Fruit fly (Drosophila melanogaster) whole organism, embryonic: ENCODE results near the gene frma.

Experiments used
- BtbVII ChIP-seq: fragments of 200-800 bp; sonication (Bioruptor generic); optimal IDR thresholded peaks from 3 replicates; lab custom pipeline; 2017; ENCODE audit warnings: missing biosample characterization, mild to moderate bottlenecking, missing genetic modification characterization
- Bteb2 ChIP-seq: fragments of 200-800 bp; sonication (Bioruptor generic); optimal IDR thresholded peaks from 2 replicates; lab custom pipeline; 2016; ENCODE audit warnings: missing biosample characterization, missing genetic modification characterization
- CG10431 ChIP-seq: fragments of 200-800 bp; sonication (Bioruptor generic); optimal IDR thresholded peaks from 3 replicates; lab custom pipeline; 2018; ENCODE audit warnings: missing biosample characterization, mild to moderate bottlenecking, missing genetic modification characterization
- CG12104 ChIP-seq: fragments of 200-800 bp; sonication (Bioruptor generic); optimal IDR thresholded peaks from 3 replicates; lab custom pipeline; 2016; ENCODE audit warnings: missing biosample characterization, missing genetic modification characterization
- CG12744 ChIP-seq: fragments of 200-800 bp; sonication (Bioruptor generic); optimal IDR thresholded peaks from 2 replicates; lab custom pipeline; 2016; ENCODE audit warnings: missing biosample characterization, missing genetic modification characterization
- CG14860 ChIP-seq: fragments of 200-800 bp; sonication (Bioruptor generic); IDR thresholded peaks from 3 replicates; pipeline ENCODE4 v1.3.6; 2022; ENCODE audit warnings: missing biosample characterization, missing genetic modification characterization; ENCODE audit not compliant: partially characterized antibody
- CG15696 ChIP-seq: fragments of 200-800 bp; sonication (Bioruptor generic); optimal IDR thresholded peaks from 2 replicates; lab custom pipeline; 2019; ENCODE audit warnings: missing biosample characterization, mild to moderate bottlenecking, missing genetic modification characterization, moderate library complexity
- CG1647 ChIP-seq: fragments of 200-800 bp; sonication (Bioruptor generic); optimal IDR thresholded peaks from 3 replicates; lab custom pipeline; 2016; ENCODE audit warnings: missing biosample characterization, missing genetic modification characterization
- CG18619 ChIP-seq: fragments of 200-800 bp; sonication (Bioruptor generic); optimal IDR thresholded peaks from 3 replicates; lab custom pipeline; 2017; ENCODE audit warnings: missing biosample characterization, mild to moderate bottlenecking, missing genetic modification characterization
- CG2116 ChIP-seq: fragments of 200-800 bp; sonication (Bioruptor generic); optimal IDR thresholded peaks from 3 replicates; lab custom pipeline; 2018; ENCODE audit warnings: missing biosample characterization, mild to moderate bottlenecking, missing genetic modification characterization
- CG31224 ChIP-seq: fragments of 200-800 bp; sonication (Bioruptor generic); IDR thresholded peaks from 2 replicates; pipeline ENCODE4 v1.3.6; 2022; ENCODE audit warnings: missing biosample characterization, missing genetic modification characterization
- CG3281 ChIP-seq: fragments of 200-800 bp; sonication (Bioruptor generic); optimal IDR thresholded peaks from 3 replicates; lab custom pipeline; 2017; ENCODE audit warnings: missing biosample characterization, mild to moderate bottlenecking, missing genetic modification characterization
- CG42726 ChIP-seq: fragments of 200-800 bp; sonication (Bioruptor generic); IDR thresholded peaks from 2 replicates; pipeline ENCODE4 v1.3.6; 2022; ENCODE audit warnings: missing biosample characterization, missing genetic modification characterization; ENCODE audit not compliant: partially characterized antibody
- CG4328 ChIP-seq: fragments of 200-800 bp; sonication (Bioruptor generic); optimal IDR thresholded peaks from 3 replicates; lab custom pipeline; 2017; ENCODE audit warnings: missing biosample characterization, missing genetic modification reagents, missing genetic modification characterization
- CG4404 ChIP-seq: fragments of 200-800 bp; sonication (Bioruptor generic); IDR thresholded peaks from 2 replicates; pipeline ENCODE4 v1.3.6; 2022; ENCODE audit warnings: missing biosample characterization, missing genetic modification characterization
- CG9932 ChIP-seq: fragments of 200-800 bp; sonication (Bioruptor generic); IDR thresholded peaks from 2 replicates; pipeline ENCODE4 v1.3.6; 2022; ENCODE audit warnings: missing biosample characterization, missing genetic modification characterization
- CrebB ChIP-seq: fragments of 200-800 bp; sonication (Bioruptor generic); optimal IDR thresholded peaks from 3 replicates; lab custom pipeline; 2018; ENCODE audit warnings: missing biosample characterization, mild to moderate bottlenecking, missing genetic modification characterization
- Doc3 ChIP-seq: fragments of 200-800 bp; sonication (Bioruptor generic); IDR thresholded peaks from 3 replicates; pipeline ENCODE4 v1.3.6; 2022; ENCODE audit warnings: missing biosample characterization, missing genetic modification characterization; ENCODE audit not compliant: partially characterized antibody
- Drgx ChIP-seq: fragments of 200-800 bp; sonication (Bioruptor generic); IDR thresholded peaks from 2 replicates; pipeline ENCODE4 v1.3.6; 2022; ENCODE audit warnings: missing biosample characterization, missing genetic modification characterization
- E2f1 ChIP-seq: fragments of 200-800 bp; sonication (Bioruptor generic); IDR thresholded peaks from 2 replicates; pipeline ENCODE4 v1.3.6; 2022; ENCODE audit warnings: missing biosample characterization, missing genetic modification characterization
- Fer3 ChIP-seq: fragments of 200-800 bp; sonication (Bioruptor generic); optimal IDR thresholded peaks from 2 replicates; lab custom pipeline; 2018; ENCODE audit warnings: missing biosample characterization, mild to moderate bottlenecking, missing genetic modification characterization, moderate library complexity
- Gug ChIP-seq: fragments of 200-800 bp; sonication (Bioruptor generic); IDR thresholded peaks from 4 replicates; pipeline ENCODE4 v1.3.6; 2022; ENCODE audit warnings: missing biosample characterization, missing genetic modification characterization
- Hr51 ChIP-seq, 2 experiments: fragments of 200-800 bp; sonication (Bioruptor generic); optimal IDR thresholded peaks; 2 replicates in 1 of 2; 3 replicates in 1 of 2; lab custom pipeline; 2016 to 2018; ENCODE audit warnings: missing biosample characterization in 2 of 2, missing genetic modification characterization in 2 of 2, mild to moderate bottlenecking in 1 of 2, moderate library complexity in 1 of 2
- Kr ChIP-seq: fragments of 200-800 bp; sonication (Bioruptor generic); optimal IDR thresholded peaks from 2 replicates; lab custom pipeline; 2017; ENCODE audit warnings: missing biosample characterization, mild to moderate bottlenecking, missing genetic modification characterization
- Lhr ChIP-seq: fragments of 200-800 bp; sonication (Bioruptor generic); optimal IDR thresholded peaks from 3 replicates; lab custom pipeline; 2017; ENCODE audit warnings: mild to moderate bottlenecking, missing biosample characterization, missing genetic modification reagents, missing genetic modification characterization
- Meics ChIP-seq: fragments of 200-800 bp; sonication (Bioruptor generic); optimal IDR thresholded peaks from 2 replicates; lab custom pipeline; 2017; ENCODE audit warnings: missing biosample characterization, mild to moderate bottlenecking, missing genetic modification characterization
- Side ChIP-seq: fragments of 200-800 bp; sonication (Bioruptor generic); optimal IDR thresholded peaks from 2 replicates; lab custom pipeline; 2016; ENCODE audit warnings: missing biosample characterization, missing genetic modification characterization
- Sin3A ChIP-seq: fragments of >200 bp; optimal IDR thresholded peaks from 2 replicates; lab custom pipeline; 2018
- Spps ChIP-seq: fragments of 200-800 bp; sonication (Bioruptor generic); optimal IDR thresholded peaks from 2 replicates; lab custom pipeline; 2018; ENCODE audit warnings: missing biosample characterization, mild to moderate bottlenecking, missing genetic modification characterization
- ab ChIP-seq: fragments of 200-800 bp; sonication (Bioruptor generic); optimal IDR thresholded peaks from 2 replicates; lab custom pipeline; 2016; ENCODE audit warnings: missing biosample characterization, missing genetic modification characterization
- ac ChIP-seq: fragments of 200-800 bp; sonication (Bioruptor generic); optimal IDR thresholded peaks from 3 replicates; lab custom pipeline; 2017; ENCODE audit warnings: missing biosample characterization, mild to moderate bottlenecking, missing genetic modification characterization
- al ChIP-seq: fragments of 200-800 bp; sonication (Bioruptor generic); IDR thresholded peaks from 2 replicates; pipeline ENCODE4 v1.3.6; 2022; ENCODE audit warnings: missing biosample characterization, missing genetic modification characterization
- bbx ChIP-seq: fragments of 200-800 bp; sonication (Bioruptor generic); IDR thresholded peaks from 2 replicates; pipeline ENCODE4 v1.3.6; 2022; ENCODE audit warnings: missing biosample characterization, missing genetic modification characterization; ENCODE audit not compliant: partially characterized antibody
- bcd ChIP-seq: fragments of 200-800 bp; sonication (Bioruptor generic); optimal IDR thresholded peaks from 2 replicates; lab custom pipeline; 2017; ENCODE audit warnings: missing biosample characterization, mild to moderate bottlenecking, missing genetic modification characterization
- disco-r ChIP-seq: fragments of 200-800 bp; sonication (Bioruptor generic); optimal IDR thresholded peaks from 2 replicates; lab custom pipeline; 2016; ENCODE audit warnings: missing biosample characterization, missing genetic modification characterization
- dysf ChIP-seq: fragments of 200-800 bp; sonication (Bioruptor generic); IDR thresholded peaks from 3 replicates; pipeline ENCODE4 v1.3.6; 2022; ENCODE audit warnings: missing biosample characterization, missing genetic modification characterization
- ems ChIP-seq: fragments of 200-800 bp; sonication (Bioruptor generic); optimal IDR thresholded peaks from 3 replicates; lab custom pipeline; 2016; ENCODE audit warnings: missing biosample characterization, missing genetic modification characterization
- exex ChIP-seq: fragments of 200-800 bp; sonication (Bioruptor generic); optimal IDR thresholded peaks from 4 replicates; lab custom pipeline; 2018; ENCODE audit warnings: missing biosample characterization, mild to moderate bottlenecking, missing genetic modification characterization, moderate library complexity
- h ChIP-seq: fragments of >200 bp; optimal IDR thresholded peaks from 2 replicates; lab custom pipeline; 2017
- lbe ChIP-seq: fragments of 200-800 bp; sonication (Bioruptor generic); optimal IDR thresholded peaks from 2 replicates; lab custom pipeline; 2016; ENCODE audit warnings: missing biosample characterization, mild to moderate bottlenecking, missing genetic modification characterization
- luna ChIP-seq: fragments of 200-800 bp; sonication (Bioruptor generic); optimal IDR thresholded peaks from 2 replicates; lab custom pipeline; 2016; ENCODE audit warnings: missing biosample characterization, missing genetic modification characterization
- ro ChIP-seq: fragments of 200-800 bp; sonication (Bioruptor generic); IDR thresholded peaks from 2 replicates; pipeline ENCODE4 v1.3.6; 2022; ENCODE audit warnings: missing biosample characterization, missing genetic modification characterization
- salm ChIP-seq: fragments of 200-800 bp; sonication (Bioruptor generic); optimal IDR thresholded peaks from 2 replicates; lab custom pipeline; 2018; ENCODE audit warnings: missing biosample characterization, mild to moderate bottlenecking, missing genetic modification characterization
- sd ChIP-seq: fragments of 200-800 bp; sonication (Bioruptor generic); optimal IDR thresholded peaks from 3 replicates; lab custom pipeline; 2018; ENCODE audit warnings: missing biosample characterization, mild to moderate bottlenecking, missing genetic modification characterization, moderate library complexity
- slp2 ChIP-seq: fragments of 200-800 bp; sonication (Bioruptor generic); optimal IDR thresholded peaks from 2 replicates; lab custom pipeline; 2016; ENCODE audit warnings: missing biosample characterization, missing genetic modification characterization
- sna ChIP-seq: fragments of 200-800 bp; sonication (Bioruptor generic); IDR thresholded peaks from 2 replicates; pipeline ENCODE4 v1.3.6; 2022; ENCODE audit warnings: missing biosample characterization, missing genetic modification characterization; ENCODE audit not compliant: partially characterized antibody
- sqz ChIP-seq: fragments of 200-800 bp; sonication (Bioruptor generic); optimal IDR thresholded peaks from 3 replicates; lab custom pipeline; 2018; ENCODE audit warnings: missing biosample characterization, mild to moderate bottlenecking, missing genetic modification characterization
- sr ChIP-seq: fragments of 200-800 bp; sonication (Bioruptor generic); IDR thresholded peaks from 3 replicates; pipeline ENCODE4 v1.3.6; 2022; ENCODE audit warnings: missing biosample characterization, missing genetic modification characterization
- vnd ChIP-seq: fragments of 200-800 bp; sonication (Bioruptor generic); IDR thresholded peaks from 3 replicates; pipeline ENCODE4 v1.3.6; 2022; ENCODE audit warnings: missing biosample characterization, missing genetic modification characterization; ENCODE audit not compliant: partially characterized antibody
- wdn ChIP-seq: fragments of 200-800 bp; sonication (Bioruptor generic); IDR thresholded peaks from 2 replicates; pipeline ENCODE4 v1.3.6; 2022; ENCODE audit warnings: missing biosample characterization, missing genetic modification characterization

The frma gene

dm6 chrX:5495901-5496300, at the start of gene frma:
TSS of gene frma (minus strand) at chrX:5496052.
- TF ChIP-seq ems (GFP tag; lab: Kevin White, UChicago) (no peak), Fer3 (no peak), sna (GFP tag; lab: Robert Waterston, UW) (no peak), Hr51 (GFP tag; optimal IDR thresholded peaks at IDR 0.05; lab: Kevin White, UChicago) (no peak), Meics (no peak), CG42726 (GFP tag; lab: Robert Waterston, UW) (no peak), dysf (GFP tag; lab: Robert Waterston, UW) (no peak), CG12104 (GFP tag; lab: Kevin White, UChicago) (no peak), wdn (GFP tag; lab: Robert Waterston, UW) (no peak), Bteb2 (no peak), CG31224 (GFP tag; lab: Robert Waterston, UW) (no peak), CG18619 (GFP tag; lab: Kevin White, UChicago) (no peak)

dm6 chrX:5524240-5524881, 28.5 kb upstream of the frma start:
- TF ChIP-seq Drgx (GFP tag; lab: Robert Waterston, UW): no peak
- peak; percentile 44 for TF ChIP-seq CG9932
- TF ChIP-seq sd (tag; lab: Kevin White, UChicago): peak; percentile 64
- no peak for TF ChIP-seq lbe (GFP tag; lab: Kevin White, UChicago)
- no peak for TF ChIP-seq disco-r (GFP tag; lab: Kevin White, UChicago)
- TF ChIP-seq CG12744 (GFP tag; lab: Kevin White, UChicago): no peak
- TF ChIP-seq ac (GFP tag; lab: Kevin White, UChicago): no peak
- no peak for TF ChIP-seq BtbVII (GFP tag; lab: Kevin White, UChicago)
- TF ChIP-seq slp2 (GFP tag; lab: Kevin White, UChicago): no peak
- TF ChIP-seq bbx (GFP tag; lab: Robert Waterston, UW): peak; percentile 93
- peak; percentile 9 for TF ChIP-seq Side (GFP tag; lab: Kevin White, UChicago)
- no peak for TF ChIP-seq Spps
- no peak for TF ChIP-seq CG1647 (GFP tag; lab: Kevin White, UChicago)
- TF ChIP-seq salm (tag; lab: Kevin White, UChicago): peak; percentile 48
- no peak for TF ChIP-seq h (lab: Kevin White, UChicago)
- TF ChIP-seq Sin3A: no peak
- TF ChIP-seq CrebB (tag; lab: Kevin White, UChicago): no peak
- no peak for TF ChIP-seq CG15696
- TF ChIP-seq sr (GFP tag; lab: Robert Waterston, UW): no peak
- TF ChIP-seq sqz (GFP tag; lab: Kevin White, UChicago): peak; percentile 16
- no peak for TF ChIP-seq CG10431
- peak; percentile 50 for TF ChIP-seq exex (tag; lab: Kevin White, UChicago)
- TF ChIP-seq Kr: no peak
- TF ChIP-seq bcd (GFP tag; lab: Kevin White, UChicago): no peak
- no peak for TF ChIP-seq ab
- no peak for TF ChIP-seq luna (GFP tag; lab: Kevin White, UChicago)
- TF ChIP-seq CG14860 (GFP tag; lab: Robert Waterston, UW): peak; percentile 85
- 0 out of 3 replicates have a peak, but pooled peaks have one; percentile 36 for TF ChIP-seq Doc3 (GFP tag; lab: Robert Waterston, UW)
- TF ChIP-seq Gug (GFP tag; lab: Robert Waterston, UW): peak; percentile 3; the same call in 1 of the 4 replicates
- TF ChIP-seq CG4328: no peak
- no peak for TF ChIP-seq CG2116 (GFP tag; lab: Kevin White, UChicago)
- TF ChIP-seq CG42726 (GFP tag; lab: Robert Waterston, UW): peak; percentile 88
- no peak for TF ChIP-seq al (GFP tag; lab: Robert Waterston, UW)
- no peak for TF ChIP-seq CG3281
- TF ChIP-seq Lhr (GFP tag; lab: Kevin White, UChicago): peak; percentile 10
- TF ChIP-seq E2f1 (GFP tag; lab: Robert Waterston, UW): no peak
- no peak for TF ChIP-seq CG4404 (GFP tag; lab: Robert Waterston, UW)
- peak; percentile 83 for TF ChIP-seq vnd
- TF ChIP-seq ro: no peak
